Worm (Caenorhabditis elegans) whole organism, L4 larva: Measurements from ENCODE around the gene C47A4.1.

ENCODE experiments used
- D1046.2 ChIP-seq: fragments of 200-800 bp; sonication (Bioruptor generic); IDR thresholded peaks from 2 replicates; pipeline ENCODE4 v1.3.6; 2022; ENCODE audit warnings: missing genetic modification characterization, missing compliant biosample characterization
- R02D3.7 ChIP-seq: fragments of 150-350 bp; sonication (generic microtip); optimal IDR thresholded peaks from 3 replicates; lab custom pipeline; 2014; ENCODE audit warnings: missing biosample characterization, missing genetic modification characterization
- Y105C5A.15 ChIP-seq: fragments of 200-800 bp; sonication (Bioruptor generic); IDR thresholded peaks from 2 replicates; pipeline ENCODE4 v1.3.6; 2022; ENCODE audit warnings: missing genetic modification characterization, missing compliant biosample characterization
- Y75B8A.6 ChIP-seq: fragments of 200-800 bp; sonication (Bioruptor generic); IDR thresholded peaks from 2 replicates; pipeline ENCODE4 v1.3.6; 2022; ENCODE audit warnings: missing genetic modification reagents, missing genetic modification characterization, missing compliant biosample characterization
- ZK337.2 ChIP-seq: fragments of 200-800 bp; sonication (Bioruptor generic); IDR thresholded peaks from 2 replicates; pipeline ENCODE4 v1.3.6; 2022; ENCODE audit warnings: missing genetic modification reagents, missing genetic modification characterization, missing compliant biosample characterization
- ZK546.5 ChIP-seq, 2 experiments: sonication (generic microtip); optimal IDR thresholded peaks; 2 replicates each; lab custom pipeline; 2017; ENCODE audit warnings: missing biosample characterization in 2 of 2, missing genetic modification characterization in 2 of 2
- aly-2 ChIP-seq: sonication (generic microtip); optimal IDR thresholded peaks from 2 replicates; lab custom pipeline; 2018; ENCODE audit warnings: missing biosample characterization, missing genetic modification characterization
- arid-1 ChIP-seq: fragments of 200-800 bp; sonication (Bioruptor generic); conservative IDR thresholded peaks from 2 replicates; pipeline ENCODE4 v1.3.6; 2022; ENCODE audit warnings: missing genetic modification reagents, missing genetic modification characterization, missing compliant biosample characterization
- ceh-20 ChIP-seq: fragments of 200-800 bp; sonication (Bioruptor generic); IDR thresholded peaks from 2 replicates; pipeline ENCODE4 v1.3.6; 2022; ENCODE audit warnings: missing genetic modification reagents, missing genetic modification characterization, missing compliant biosample characterization
- ceh-28 ChIP-seq: fragments of 150-350 bp; optimal IDR thresholded peaks from 2 replicates; lab custom pipeline; 2014; ENCODE audit warnings: missing biosample characterization, missing genetic modification reagents, missing genetic modification characterization
- ceh-62 ChIP-seq: sonication (generic microtip); optimal IDR thresholded peaks from 2 replicates; lab custom pipeline; 2017; ENCODE audit warnings: missing biosample characterization, missing genetic modification characterization
- cey-2 ChIP-seq: sonication (generic microtip); optimal IDR thresholded peaks from 3 replicates; lab custom pipeline; 2017; ENCODE audit warnings: missing genetic modification characterization, mild to moderate bottlenecking, missing compliant biosample characterization, antibody characterized with exemption, borderline replicate concordance; ENCODE audit not compliant: insufficient read depth
- ctbp-1 ChIP-seq: fragments of 200-800 bp; sonication (Bioruptor generic); IDR thresholded peaks from 2 replicates; pipeline ENCODE4 v1.3.6; 2022; ENCODE audit warnings: missing genetic modification reagents, missing genetic modification characterization, missing compliant biosample characterization
- daf-12 ChIP-seq: fragments of 150-350 bp; optimal IDR thresholded peaks from 2 replicates; lab custom pipeline; 2014; ENCODE audit warnings: missing biosample characterization, missing genetic modification reagents, missing genetic modification characterization
- daf-16 ChIP-seq, 3 experiments: sonication (generic microtip); optimal IDR thresholded peaks; 2 replicates each; lab custom pipeline; 2016 to 2017; ENCODE audit warnings: missing genetic modification characterization in 3 of 3, missing genetic modification reagents in 3 of 3, mild to moderate bottlenecking in 2 of 3, missing compliant biosample characterization in 2 of 3, missing biosample characterization in 1 of 3, moderate library complexity in 1 of 3
- daf-19 ChIP-seq: fragments of 200-800 bp; sonication (Bioruptor generic); conservative IDR thresholded peaks from 2 replicates; pipeline ENCODE4 v1.3.6; 2022; ENCODE audit warnings: missing genetic modification characterization, missing compliant biosample characterization
- dmd-6 ChIP-seq: fragments of 200-800 bp; sonication (Bioruptor generic); IDR thresholded peaks from 2 replicates; pipeline ENCODE4 v1.3.6; 2022; ENCODE audit warnings: missing genetic modification reagents, missing genetic modification characterization, missing compliant biosample characterization
- dmd-9 ChIP-seq: fragments of 200-800 bp; sonication (Bioruptor generic); IDR thresholded peaks from 2 replicates; pipeline ENCODE4 v1.3.6; 2022; ENCODE audit warnings: missing genetic modification reagents, missing genetic modification characterization, missing compliant biosample characterization
- dpl-1 ChIP-seq: fragments of 150-350 bp; optimal IDR thresholded peaks from 2 replicates; lab custom pipeline; 2014; ENCODE audit warnings: missing biosample characterization, missing genetic modification reagents, missing genetic modification characterization
- dve-1 ChIP-seq: sonication (generic microtip); optimal IDR thresholded peaks from 2 replicates; lab custom pipeline; 2017; ENCODE audit warnings: antibody characterized with exemption, mild to moderate bottlenecking, missing genetic modification characterization, missing compliant biosample characterization; ENCODE audit not compliant: insufficient read depth
- egl-27 ChIP-seq: sonication (generic microtip); optimal IDR thresholded peaks from 3 replicates; lab custom pipeline; 2017; ENCODE audit warnings: missing biosample characterization, missing genetic modification reagents, missing genetic modification characterization
- egl-43 ChIP-seq: fragments of 200-800 bp; sonication (Bioruptor generic); IDR thresholded peaks from 2 replicates; pipeline ENCODE4 v1.3.6; 2022; ENCODE audit warnings: missing genetic modification reagents, missing genetic modification characterization, missing compliant biosample characterization
- fos-1 ChIP-seq: fragments of 150-350 bp; optimal IDR thresholded peaks from 2 replicates; lab custom pipeline; 2014; ENCODE audit warnings: missing biosample characterization, missing genetic modification characterization
- hlh-11 ChIP-seq: fragments of 200-800 bp; sonication (Bioruptor generic); optimal IDR thresholded peaks from 2 replicates; lab custom pipeline; 2018; ENCODE audit warnings: mild to moderate bottlenecking, missing genetic modification characterization, missing compliant biosample characterization
- jun-1 ChIP-seq: fragments of 150-350 bp; optimal IDR thresholded peaks from 2 replicates; lab custom pipeline; 2014; ENCODE audit warnings: missing biosample characterization, missing genetic modification reagents, missing genetic modification characterization
- lin-1 ChIP-seq: fragments of 200-800 bp; sonication (Bioruptor generic); IDR thresholded peaks from 2 replicates; pipeline ENCODE4 v1.3.6; 2022; ENCODE audit warnings: missing genetic modification reagents, missing genetic modification characterization, missing compliant biosample characterization
- lin-13 ChIP-seq: fragments of 150-350 bp; optimal IDR thresholded peaks from 2 replicates; lab custom pipeline; 2014; ENCODE audit warnings: missing biosample characterization, missing genetic modification reagents, missing genetic modification characterization
- lin-15B ChIP-seq: fragments of 150-350 bp; sonication (generic microtip); optimal IDR thresholded peaks from 3 replicates; lab custom pipeline; 2014; ENCODE audit warnings: missing biosample characterization, missing genetic modification characterization
- madf-5 ChIP-seq, 2 experiments: fragments of 200-800 bp; sonication (Bioruptor generic); IDR thresholded peaks; 2 replicates each; pipeline ENCODE4 v1.3.6; 2022; ENCODE audit warnings: missing compliant biosample characterization in 2 of 2, missing genetic modification characterization in 2 of 2
- madf-9 ChIP-seq: fragments of 200-800 bp; sonication (Bioruptor generic); conservative IDR thresholded peaks from 2 replicates; pipeline ENCODE4 v1.3.6; 2022; ENCODE audit warnings: missing genetic modification reagents, missing genetic modification characterization, missing compliant biosample characterization
- mdt-29 ChIP-seq: fragments of 200-800 bp; sonication (Bioruptor generic); IDR thresholded peaks from 2 replicates; pipeline ENCODE4 v1.3.6; 2022; ENCODE audit warnings: missing genetic modification reagents, missing genetic modification characterization, missing compliant biosample characterization
- mep-1 ChIP-seq: fragments of 150-350 bp; sonication (generic microtip); optimal IDR thresholded peaks from 3 replicates; lab custom pipeline; 2014; ENCODE audit warnings: missing biosample characterization, missing genetic modification characterization
- mes-2 ChIP-seq: sonication (generic microtip); optimal IDR thresholded peaks from 2 replicates; lab custom pipeline; 2016; ENCODE audit warnings: missing genotype, mild to moderate bottlenecking, missing genetic modification characterization, missing compliant biosample characterization; ENCODE audit not compliant: poor library complexity, severe bottlenecking
- mxl-3 ChIP-seq: fragments of 200-800 bp; sonication (Bioruptor generic); optimal IDR thresholded peaks from 2 replicates; lab custom pipeline; 2018; ENCODE audit warnings: mild to moderate bottlenecking, missing genetic modification characterization, missing compliant biosample characterization
- nhr-10 ChIP-seq: fragments of 150-350 bp; optimal IDR thresholded peaks from 2 replicates; lab custom pipeline; 2014; ENCODE audit warnings: missing biosample characterization, missing genetic modification characterization
- nhr-102 ChIP-seq: sonication (generic microtip); optimal IDR thresholded peaks from 2 replicates; lab custom pipeline; 2016; ENCODE audit warnings: mild to moderate bottlenecking, missing genetic modification characterization, moderate library complexity, missing compliant biosample characterization
- nhr-11 ChIP-seq: fragments of 150-350 bp; optimal IDR thresholded peaks from 2 replicates; lab custom pipeline; 2014; ENCODE audit warnings: missing biosample characterization, missing genetic modification characterization
- nhr-237 ChIP-seq: sonication (generic microtip); optimal IDR thresholded peaks from 2 replicates; lab custom pipeline; 2017; ENCODE audit warnings: missing biosample characterization, missing genetic modification characterization
- nhr-41 ChIP-seq: fragments of 200-800 bp; sonication (Bioruptor generic); IDR thresholded peaks from 2 replicates; pipeline ENCODE4 v1.3.6; 2022; ENCODE audit warnings: missing genetic modification reagents, missing genetic modification characterization, missing compliant biosample characterization
- nhr-42 ChIP-seq: fragments of 200-800 bp; sonication (Bioruptor generic); IDR thresholded peaks from 2 replicates; pipeline ENCODE4 v1.3.6; 2022; ENCODE audit warnings: missing genetic modification characterization, missing compliant biosample characterization
- pqm-1 ChIP-seq: sonication (generic microtip); optimal IDR thresholded peaks from 2 replicates; lab custom pipeline; 2017; ENCODE audit warnings: missing biosample characterization, missing genetic modification characterization
- saeg-2 ChIP-seq: fragments of 200-800 bp; sonication (Bioruptor generic); IDR thresholded peaks from 2 replicates; pipeline ENCODE4 v1.3.6; 2022; ENCODE audit warnings: missing genetic modification reagents, missing genetic modification characterization, missing compliant biosample characterization
- snpc-1.2 ChIP-seq: fragments of 200-800 bp; sonication (Bioruptor generic); IDR thresholded peaks from 2 replicates; pipeline ENCODE4 v1.3.6; 2022; ENCODE audit warnings: missing genetic modification reagents, missing genetic modification characterization, missing compliant biosample characterization
- snpc-4 ChIP-seq: fragments of 150-350 bp; optimal IDR thresholded peaks from 2 replicates; lab custom pipeline; 2014; ENCODE audit warnings: missing biosample characterization, missing genetic modification characterization
- spr-3 ChIP-seq: fragments of 200-800 bp; sonication (Bioruptor generic); optimal IDR thresholded peaks from 2 replicates; lab custom pipeline; 2018; ENCODE audit warnings: mild to moderate bottlenecking, missing genetic modification characterization, missing compliant biosample characterization
- tra-1 ChIP-seq: fragments of 200-800 bp; sonication (Bioruptor generic); IDR thresholded peaks from 2 replicates; pipeline ENCODE4 v1.3.6; 2022; ENCODE audit warnings: missing genetic modification reagents, missing genetic modification characterization, missing compliant biosample characterization
- unc-39 ChIP-seq: sonication (generic microtip); optimal IDR thresholded peaks from 2 replicates; lab custom pipeline; 2017; ENCODE audit warnings: missing biosample characterization, missing genetic modification characterization
- unc-62 ChIP-seq, 3 experiments: fragments of 150-350 bp in 1 of 3; sonication (generic microtip); optimal IDR thresholded peaks in 2 of 3; peaks in 1 of 3; 1 replicate in 1 of 3; 2 replicates in 2 of 3; lab custom pipeline; 2014 to 2017; ENCODE audit warnings: missing biosample characterization in 3 of 3, missing genetic modification characterization in 3 of 3, missing genetic modification reagents in 3 of 3, missing genotype in 1 of 3
- zag-1 ChIP-seq: fragments of 150-350 bp; optimal IDR thresholded peaks from 2 replicates; lab custom pipeline; 2014; ENCODE audit warnings: missing biosample characterization, missing genetic modification characterization
- ztf-7 ChIP-seq: fragments of 150-350 bp; optimal IDR thresholded peaks from 2 replicates; lab custom pipeline; 2014; ENCODE audit warnings: missing biosample characterization, missing genetic modification characterization

C47A4.1 gene

ce11 chrIV:13725201-13725600, 9.0 kb upstream of the C47A4.1 start (continued):
- no peak for TF ChIP-seq madf-9
- TF ChIP-seq ztf-7 (tag; lab: Kevin White, UChicago): no peak
- peak; percentile 94 for TF ChIP-seq dve-1
- no peak for TF ChIP-seq ceh-62 (tag; lab: Kevin White, UChicago)
- TF ChIP-seq egl-27 (tag; lab: Kevin White, UChicago): no peak
- TF ChIP-seq daf-19 (GFP tag; lab: Robert Waterston, UW): no peak
- no peak for TF ChIP-seq zag-1
- TF ChIP-seq lin-15B (tag; lab: Kevin White, UChicago): no peak
- no peak for TF ChIP-seq Y105C5A.15
- no peak for TF ChIP-seq madf-5 (GFP tag; IDR thresholded peaks at IDR 0.05; lab: Robert Waterston, UW)
- peak; percentile 98 for TF ChIP-seq dmd-6
- no peak for TF ChIP-seq snpc-4 (tag; lab: Kevin White, UChicago)
- no peak for TF ChIP-seq R02D3.7 (tag; lab: Kevin White, UChicago)
- TF ChIP-seq ctbp-1 (GFP tag; lab: Robert Waterston, UW): no peak
- peak; percentile 12 for TF ChIP-seq mep-1 (tag; lab: Kevin White, UChicago)
- no peak for TF ChIP-seq nhr-10 (tag; lab: Kevin White, UChicago)
- no peak for TF ChIP-seq nhr-237 (tag; lab: Kevin White, UChicago)
- no peak for TF ChIP-seq nhr-41
- TF ChIP-seq nhr-11: no peak
- TF ChIP-seq unc-62 (GFP tag; optimal IDR thresholded peaks at IDR 0.05 in 1 of 2; lab: Kevin White, UChicago): peak; percentile 15 to 76
- no peak for TF ChIP-seq unc-62 (tag; optimal IDR thresholded peaks at IDR 0.05; lab: Kevin White, UChicago)
- TF ChIP-seq fos-1: no peak
- TF ChIP-seq daf-16 (GFP tag; optimal IDR thresholded peaks at IDR 0.05; lab: Kevin White, UChicago): peak in 1 of 2 experiments; percentile 73
- TF ChIP-seq daf-16 (tag; optimal IDR thresholded peaks at IDR 0.05; lab: Kevin White, UChicago): peak; percentile 85
- TF ChIP-seq snpc-1.2 (GFP tag; lab: Robert Waterston, UW): no peak
- no peak for TF ChIP-seq egl-43 (GFP tag; lab: Robert Waterston, UW)
- no peak for TF ChIP-seq saeg-2
- no peak for TF ChIP-seq aly-2 (tag; lab: Kevin White, UChicago)
- TF ChIP-seq ZK546.5 (tag; optimal IDR thresholded peaks at IDR 0.05; lab: Kevin White, UChicago): no peak
- no peak for TF ChIP-seq unc-39
- TF ChIP-seq Y75B8A.6 (GFP tag; lab: Robert Waterston, UW): no peak
- no peak for TF ChIP-seq mxl-3
- TF ChIP-seq jun-1: no peak
- no peak for TF ChIP-seq arid-1 (GFP tag; lab: Robert Waterston, UW)
- TF ChIP-seq dmd-9 (GFP tag; lab: Robert Waterston, UW): no peak
- TF ChIP-seq dpl-1: no peak
- TF ChIP-seq mdt-29: no peak
- TF ChIP-seq tra-1: peak; percentile 93; the same call in 1 of the 2 replicates
- peak; percentile 60; the same call in 1 of the 2 replicates for TF ChIP-seq ceh-20 (GFP tag; lab: Robert Waterston, UW)
- no peak for TF ChIP-seq cey-2 (tag; lab: Kevin White, UChicago)
- no peak for TF ChIP-seq ZK337.2 (GFP tag; lab: Robert Waterston, UW)
- no peak for TF ChIP-seq daf-12 (tag; lab: Kevin White, UChicago)
- TF ChIP-seq lin-1: no peak; the same call in 1 of the 2 replicates
- TF ChIP-seq nhr-42 (GFP tag; lab: Robert Waterston, UW): no peak
- TF ChIP-seq mes-2 (tag; lab: Kevin White, UChicago): no peak
- TF ChIP-seq nhr-102 (tag; lab: Kevin White, UChicago): peak; percentile 85
- no peak for TF ChIP-seq ceh-28 (tag; lab: Kevin White, UChicago)
- TF ChIP-seq spr-3 (GFP tag; lab: Kevin White, UChicago): no peak
- no peak for TF ChIP-seq lin-13 (GFP tag; lab: Kevin White, UChicago)
- TF ChIP-seq pqm-1: peak; percentile 92
- no peak for TF ChIP-seq hlh-11 (tag; lab: Kevin White, UChicago)
- TF ChIP-seq D1046.2: no peak
